Worm (Caenorhabditis elegans) whole organism, early embryonic: ENCODE results near the gene fut-5.

Experiments used
- F13C5.2 ChIP-seq: sonication (generic microtip); optimal IDR thresholded peaks from 2 replicates; lab custom pipeline; 2017; ENCODE audit warnings: mild to moderate bottlenecking, missing genetic modification characterization, inconsistent platforms, missing compliant biosample characterization
- ama-1 ChIP-seq: fragments of 150-350 bp; optimal IDR thresholded peaks from 2 replicates; lab custom pipeline; 2014
- ets-7 ChIP-seq: sonication (generic microtip); optimal IDR thresholded peaks from 2 replicates; lab custom pipeline; 2016; ENCODE audit warnings: missing genotype, missing genetic modification characterization, missing compliant biosample characterization
- hmbx-1 ChIP-seq: sonication (generic microtip); optimal IDR thresholded peaks from 2 replicates; lab custom pipeline; 2016; ENCODE audit warnings: mild to moderate bottlenecking, missing genetic modification characterization, missing compliant biosample characterization
- hnd-1 ChIP-seq: sonication (generic microtip); optimal IDR thresholded peaks from 2 replicates; lab custom pipeline; 2016; ENCODE audit warnings: missing genetic modification characterization, missing compliant biosample characterization
- pes-1 ChIP-seq: fragments of 200-800 bp; sonication (Bioruptor generic); IDR thresholded peaks from 2 replicates; pipeline ENCODE4 v1.3.6; 2022; ENCODE audit warnings: missing genetic modification reagents, missing genetic modification characterization, missing compliant biosample characterization
- tra-4 ChIP-seq: sonication (generic microtip); optimal IDR thresholded peaks from 2 replicates; lab custom pipeline; 2017; ENCODE audit warnings: missing genetic modification characterization, missing compliant biosample characterization

- TF ChIP-seq hmbx-1 (tag; lab: Kevin White, UChicago): no peak
- TF ChIP-seq ama-1 (lab: Kevin White, UChicago): no peak
- TF ChIP-seq tra-4: no peak
- no peak for TF ChIP-seq hnd-1 (tag; lab: Kevin White, UChicago)
- TF ChIP-seq F13C5.2 (tag; lab: Kevin White, UChicago): no peak
- no peak for TF ChIP-seq pes-1 (GFP tag; lab: Robert Waterston, UW)
- TF ChIP-seq ets-7: no peak
Observed at ce11 chrII:4650072-4650471, 17.4 kb downstream of the fut-5 start.
